Worm (Caenorhabditis elegans) whole organism, late embryonic: ENCODE results near the gene mrps-28.
A peak's percentile ranks its signal among the peaks of the same experiment; 100 is the strongest.

ENCODE experiments used
- C08G9.2 ChIP-seq: sonication (generic microtip); optimal IDR thresholded peaks from 2 replicates; lab custom pipeline; 2016; ENCODE audit warnings: mild to moderate bottlenecking, missing genetic modification characterization, moderate library complexity, missing compliant biosample characterization
- K09A11.1 ChIP-seq: sonication (generic microtip); optimal IDR thresholded peaks from 2 replicates; lab custom pipeline; 2017; ENCODE audit warnings: antibody characterized with exemption, mild to moderate bottlenecking, missing genetic modification characterization, missing compliant biosample characterization; ENCODE audit not compliant: insufficient read depth
- T23F11.4 ChIP-seq: fragments of 200-800 bp; sonication (Bioruptor generic); optimal IDR thresholded peaks from 2 replicates; lab custom pipeline; 2018; ENCODE audit warnings: mild to moderate bottlenecking, missing genetic modification characterization, missing compliant biosample characterization
- Y22D7AL.16 ChIP-seq: sonication (generic microtip); optimal IDR thresholded peaks from 2 replicates; lab custom pipeline; 2016; ENCODE audit warnings: missing genetic modification characterization, missing compliant biosample characterization
- ahr-1 ChIP-seq: sonication (generic microtip); optimal IDR thresholded peaks from 2 replicates; lab custom pipeline; 2016; ENCODE audit warnings: missing genetic modification characterization, missing compliant biosample characterization
- ceh-24 ChIP-seq: sonication (generic microtip); optimal IDR thresholded peaks from 2 replicates; lab custom pipeline; 2016; ENCODE audit warnings: mild to moderate bottlenecking, missing genetic modification characterization, missing compliant biosample characterization
- ceh-45 ChIP-seq: fragments of 200-800 bp; sonication (Bioruptor generic); IDR thresholded peaks from 2 replicates; pipeline ENCODE4 v1.3.6; 2022; ENCODE audit warnings: missing genetic modification reagents, missing genetic modification characterization, missing compliant biosample characterization
- ceh-48 ChIP-seq: sonication (generic microtip); optimal IDR thresholded peaks from 2 replicates; lab custom pipeline; 2016; ENCODE audit warnings: missing genetic modification characterization, inconsistent platforms, missing compliant biosample characterization
- dmd-4 ChIP-seq: sonication (generic microtip); optimal IDR thresholded peaks from 2 replicates; lab custom pipeline; 2016; ENCODE audit warnings: borderline replicate concordance, missing genetic modification characterization, missing compliant biosample characterization
- dve-1 ChIP-seq: sonication (generic microtip); optimal IDR thresholded peaks from 2 replicates; lab custom pipeline; 2017; ENCODE audit warnings: antibody characterized with exemption, mild to moderate bottlenecking, missing genetic modification characterization, missing compliant biosample characterization
- fkh-10 ChIP-seq: fragments of 150-350 bp; optimal IDR thresholded peaks from 2 replicates; lab custom pipeline; 2014; ENCODE audit warnings: missing biosample characterization, missing genetic modification reagents, missing genetic modification characterization
- fkh-6 ChIP-seq: sonication (generic microtip); optimal IDR thresholded peaks from 2 replicates; lab custom pipeline; 2016; ENCODE audit warnings: missing genetic modification characterization, missing compliant biosample characterization
- hlh-30 ChIP-seq: sonication (generic microtip); optimal IDR thresholded peaks from 2 replicates; lab custom pipeline; 2017; ENCODE audit warnings: antibody characterized with exemption, missing genetic modification characterization, missing compliant biosample characterization; ENCODE audit not compliant: insufficient read depth
- hlh-6 ChIP-seq: sonication (generic microtip); optimal IDR thresholded peaks from 2 replicates; lab custom pipeline; 2016; ENCODE audit warnings: missing genotype, missing genetic modification characterization, missing compliant biosample characterization
- mec-3 ChIP-seq: sonication (generic microtip); optimal IDR thresholded peaks from 2 replicates; lab custom pipeline; 2016; ENCODE audit warnings: borderline replicate concordance, missing genetic modification characterization, missing compliant biosample characterization
- nhr-11 ChIP-seq: fragments of 150-350 bp; optimal IDR thresholded peaks from 2 replicates; lab custom pipeline; 2014; ENCODE audit warnings: missing biosample characterization, missing genetic modification characterization
- npax-4 ChIP-seq: sonication (generic microtip); optimal IDR thresholded peaks from 2 replicates; lab custom pipeline; 2016; ENCODE audit warnings: missing genetic modification characterization, missing compliant biosample characterization
- odd-2 ChIP-seq: sonication (generic microtip); optimal IDR thresholded peaks from 2 replicates; lab custom pipeline; 2017; ENCODE audit warnings: antibody characterized with exemption, mild to moderate bottlenecking, missing genetic modification characterization, missing compliant biosample characterization
- pax-1 ChIP-seq: fragments of 150-350 bp; optimal IDR thresholded peaks from 2 replicates; lab custom pipeline; 2014; ENCODE audit warnings: missing biosample characterization, missing genetic modification characterization
- pha-2 ChIP-seq: sonication (generic microtip); optimal IDR thresholded peaks from 2 replicates; lab custom pipeline; 2017; ENCODE audit warnings: mild to moderate bottlenecking, missing genetic modification characterization, missing compliant biosample characterization
- pqm-1 ChIP-seq: sonication (generic microtip); optimal IDR thresholded peaks from 2 replicates; lab custom pipeline; 2016; ENCODE audit warnings: missing genetic modification characterization, missing compliant biosample characterization
- sdc-2 ChIP-seq: sonication (generic microtip); optimal IDR thresholded peaks from 2 replicates; lab custom pipeline; 2016; ENCODE audit warnings: missing genotype, missing genetic modification characterization, missing compliant biosample characterization
- sox-2 ChIP-seq: fragments of 200-800 bp; sonication (Bioruptor generic); IDR thresholded peaks from 2 replicates; pipeline ENCODE4 v1.3.6; 2022; ENCODE audit warnings: missing genetic modification reagents, missing genetic modification characterization, missing compliant biosample characterization
- sox-4 ChIP-seq: sonication (generic microtip); optimal IDR thresholded peaks from 2 replicates; lab custom pipeline; 2017; ENCODE audit warnings: mild to moderate bottlenecking, missing genetic modification characterization, inconsistent platforms, missing compliant biosample characterization
- tbx-7 ChIP-seq: sonication (generic microtip); optimal IDR thresholded peaks from 2 replicates; lab custom pipeline; 2016; ENCODE audit warnings: missing genotype, missing genetic modification characterization, missing compliant biosample characterization
- ttx-3 ChIP-seq: sonication (generic microtip); optimal IDR thresholded peaks from 2 replicates; lab custom pipeline; 2016; ENCODE audit warnings: missing genetic modification reagents, missing genetic modification characterization, missing compliant biosample characterization
- unc-3 ChIP-seq, 2 experiments: fragments of 200-800 bp in 1 of 2; sonication (Bioruptor generic) in 1 of 2; sonication (generic microtip) in 1 of 2; conservative IDR thresholded peaks in 1 of 2; optimal IDR thresholded peaks in 1 of 2; 2 replicates each; pipeline versions ENCODE4 v1.3.6 to Lab custom; 2016 to 2022; ENCODE audit warnings: missing compliant biosample characterization in 2 of 2, missing genetic modification characterization in 2 of 2, missing genetic modification reagents in 1 of 2
- unc-42 ChIP-seq: sonication (generic microtip); optimal IDR thresholded peaks from 2 replicates; lab custom pipeline; 2016; ENCODE audit warnings: missing genotype, missing genetic modification characterization, missing compliant biosample characterization

The mrps-28 gene

DNA sequence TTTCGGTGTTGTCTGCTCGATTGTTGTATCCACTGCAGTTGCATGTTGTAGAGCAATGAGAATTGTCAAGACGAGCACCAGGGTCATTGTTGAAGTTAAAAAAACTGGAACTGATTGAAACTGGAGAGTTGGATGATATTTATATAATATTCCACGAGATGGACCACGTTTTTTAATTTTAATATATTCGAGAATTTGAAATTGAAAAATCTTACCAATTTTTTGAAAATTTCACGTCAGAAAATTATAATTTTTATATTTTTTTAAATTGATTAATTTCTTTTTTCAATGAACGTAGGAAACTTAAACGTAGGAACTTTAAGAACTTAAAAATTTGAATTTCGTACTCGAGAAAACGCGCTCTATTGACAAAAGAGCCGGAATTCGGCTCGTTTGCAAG lies 11.5 kb upstream of the mrps-28 start, which contains the start of gene Y43F8C.5:
Y43F8C.5 (minus strand) TSS at position 101 of the 400 bp plus-strand sequence.
- TF ChIP-seq tbx-7 (no peak), ttx-3 (tag; lab: Kevin White, UChicago) (no peak)
- TF ChIP-seq, all 69 proteins: peak for 0

DNA sequence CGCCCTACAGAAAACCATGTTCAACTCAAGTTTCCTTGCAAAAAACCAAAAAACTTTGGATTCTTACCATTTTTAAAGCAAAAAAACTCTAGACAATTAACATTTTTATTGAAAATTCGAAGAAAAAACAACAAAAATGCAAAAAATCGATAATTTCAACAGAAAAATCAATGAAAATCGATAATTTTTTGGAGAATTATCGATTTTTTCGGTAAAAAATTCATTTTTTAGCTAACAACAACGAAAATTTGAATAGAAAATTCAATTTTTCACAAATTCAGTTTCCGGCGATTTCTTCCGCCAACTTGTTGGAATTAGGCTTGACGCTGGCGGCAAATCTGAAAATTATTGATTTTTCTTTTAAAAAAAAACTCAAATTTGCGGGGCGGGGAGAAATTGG lies 11.1 kb upstream of the mrps-28 start:
- TF ChIP-seq ceh-48 (tag; lab: Kevin White, UChicago) (peak; percentile 61), sox-2 (GFP tag; lab: Robert Waterston, UW) (no peak)

DNA sequence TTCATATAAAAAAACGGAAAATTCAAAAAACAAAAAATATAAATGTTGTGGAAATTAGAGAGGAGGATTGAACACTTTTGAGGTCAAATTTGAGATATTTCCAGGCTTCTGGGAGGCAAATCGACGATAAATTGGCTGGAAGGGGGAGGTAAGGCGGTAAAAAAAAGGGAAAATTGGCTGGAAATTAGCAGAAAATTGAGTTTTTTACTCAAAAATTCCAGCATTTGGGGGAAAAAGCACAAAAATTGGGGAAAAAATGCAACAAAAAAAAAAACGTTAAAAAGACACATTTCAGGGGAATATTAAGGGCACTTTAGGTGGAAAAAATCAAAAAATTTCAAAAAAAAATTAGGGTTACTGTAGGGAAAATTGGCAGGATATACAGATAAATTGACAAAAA lies 9.8 kb upstream of the mrps-28 start:
- TF ChIP-seq dmd-4 (tag; lab: Kevin White, UChicago) (no peak), fkh-6 (tag; lab: Kevin White, UChicago) (no peak)

DNA sequence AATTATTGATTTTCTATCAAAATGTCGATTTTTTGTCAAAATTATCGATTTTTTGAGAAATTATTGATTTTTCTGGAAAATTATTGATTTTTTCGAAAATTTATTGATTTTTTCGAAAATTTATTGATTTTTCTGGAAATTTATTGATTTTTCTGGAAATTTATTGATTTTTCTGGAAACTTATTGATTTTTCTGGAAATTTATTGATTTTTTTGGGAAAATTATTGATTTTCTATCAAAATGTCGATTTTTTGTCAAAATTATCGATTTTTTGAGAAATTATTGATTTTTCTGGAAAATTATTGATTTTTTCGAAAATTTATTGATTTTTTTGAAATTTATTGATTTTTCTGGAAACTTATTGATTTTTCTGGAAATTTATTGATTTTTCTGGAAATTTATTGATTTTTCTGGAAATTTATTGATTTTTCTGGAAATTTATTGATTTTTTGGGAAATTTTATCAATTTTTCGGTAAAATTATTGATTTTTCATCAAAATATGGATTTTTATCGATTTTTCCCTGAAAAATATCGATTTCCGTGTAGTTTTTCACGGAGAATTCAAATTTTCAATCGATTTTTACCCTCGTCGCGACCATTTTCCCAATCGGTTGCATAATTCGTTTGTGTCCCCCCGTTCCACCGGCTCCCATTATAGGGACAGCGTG lies 8.4 kb upstream of the mrps-28 start:
- peak; percentile 86 for TF ChIP-seq ceh-48 (tag; lab: Kevin White, UChicago)

DNA sequence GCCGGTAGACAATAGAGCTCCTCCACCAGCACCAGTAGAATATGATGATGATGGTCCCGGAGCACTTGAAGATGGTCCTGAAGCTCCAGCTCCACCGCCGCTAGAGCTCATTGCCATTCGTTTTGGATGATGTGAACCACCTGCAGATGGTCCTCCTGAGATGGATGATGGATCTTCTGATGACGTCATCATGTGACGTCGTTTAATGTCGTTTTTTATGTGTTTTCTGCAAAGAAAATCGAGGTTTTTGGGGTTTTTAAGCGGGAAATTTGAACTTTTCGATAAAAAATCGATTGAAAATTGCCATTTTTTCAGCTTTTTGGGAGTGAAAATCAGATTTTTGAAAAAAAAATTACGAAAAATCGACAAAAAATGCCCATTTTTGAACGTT lies 7.8 kb upstream of the mrps-28 start:
- TF ChIP-seq unc-3 (GFP tag; conservative IDR thresholded peaks at IDR 0.05; lab: Robert Waterston, UW) (no peak), unc-3 (tag; optimal IDR thresholded peaks at IDR 0.05; lab: Kevin White, UChicago) (no peak), ahr-1 (no peak)

DNA sequence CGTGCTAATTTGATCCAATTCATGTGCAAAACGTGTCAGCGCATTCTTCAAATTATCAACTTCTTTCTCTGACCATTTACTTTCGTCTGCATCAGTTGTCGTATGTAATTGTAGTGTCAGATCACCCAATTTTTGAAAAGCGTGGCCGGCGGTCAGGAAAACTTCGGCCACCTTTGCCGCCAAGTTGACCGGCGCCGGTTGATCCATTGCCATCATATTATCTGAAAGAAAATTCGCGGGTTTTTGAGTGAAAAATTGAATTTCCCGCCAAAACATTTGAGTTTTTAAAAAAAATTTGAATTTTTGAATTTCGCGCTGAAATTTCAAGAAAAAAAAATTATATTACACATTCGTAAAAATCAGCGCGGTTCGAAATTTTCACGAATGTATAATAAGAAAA lies 6.1 kb upstream of the mrps-28 start:
- TF ChIP-seq hlh-30 (tag; lab: Kevin White, UChicago) (no peak), npax-4 (tag; lab: Kevin White, UChicago) (no peak), sdc-2 (tag; lab: Kevin White, UChicago) (no peak), pqm-1 (tag; lab: Kevin White, UChicago) (no peak), ceh-24 (no peak), Y22D7AL.16 (tag; lab: Kevin White, UChicago) (no peak), K09A11.1 (no peak), dmd-4 (tag; lab: Kevin White, UChicago) (no peak), fkh-10 (GFP tag; lab: Kevin White, UChicago) (no peak)

DNA sequence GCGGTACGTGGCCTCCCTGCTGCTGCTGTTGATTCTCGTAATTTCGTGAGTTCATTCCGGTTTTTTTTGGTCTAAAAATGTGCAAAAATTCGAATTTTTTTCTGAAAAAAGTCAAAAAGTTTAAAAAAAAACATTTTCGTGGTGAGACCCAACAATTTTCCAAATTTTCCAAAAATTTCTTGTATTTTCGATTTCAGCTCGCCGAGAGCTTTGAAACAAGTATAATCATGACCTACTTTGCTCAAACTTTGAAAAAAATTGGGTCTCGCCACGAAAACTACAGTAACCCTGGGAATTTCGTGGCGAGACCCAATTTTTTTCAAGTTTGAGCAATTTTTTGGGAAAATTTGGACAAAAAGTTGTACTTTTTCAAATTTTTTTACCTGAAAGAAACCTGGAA lies 3.2 kb upstream of the mrps-28 start, which contains the start of gene Y43F8C.6:
Y43F8C.6 (minus strand) TSS at position 101 of the 400 bp plus-strand sequence.
- no peak for TF ChIP-seq dve-1 (tag; lab: Kevin White, UChicago)
- no peak for TF ChIP-seq C08G9.2 (tag; lab: Kevin White, UChicago)
- no peak for TF ChIP-seq pax-1 (tag; lab: Kevin White, UChicago)
- TF ChIP-seq sox-4 (tag; lab: Kevin White, UChicago): no peak
- no peak for TF ChIP-seq ceh-45 (GFP tag; lab: Robert Waterston, UW)
- TF ChIP-seq mec-3 (tag; lab: Kevin White, UChicago): no peak
- TF ChIP-seq ceh-24: no peak
- TF ChIP-seq unc-42: no peak
- TF ChIP-seq pha-2 (tag; lab: Kevin White, UChicago): no peak
- no peak for TF ChIP-seq K09A11.1
- no peak for TF ChIP-seq nhr-11 (tag; lab: Kevin White, UChicago)
- TF ChIP-seq ahr-1: no peak
- no peak for TF ChIP-seq odd-2 (tag; lab: Kevin White, UChicago)
- TF ChIP-seq fkh-10 (GFP tag; lab: Kevin White, UChicago): no peak
- no peak for TF ChIP-seq sdc-2 (tag; lab: Kevin White, UChicago)
- TF ChIP-seq T23F11.4 (GFP tag; lab: Kevin White, UChicago): no peak
- no peak for TF ChIP-seq hlh-6
